Worm (Caenorhabditis elegans): ENCODE results near the gene ZC116.1.

The ZC116.1 gene

ce11 chrV:12583421-12583820 is 26.2 kb upstream of the ZC116.1 start:
- TF ChIP-seq ztf-4 (tag; optimal IDR thresholded peaks at IDR 0.05) (no peak), egl-5 (tag; optimal IDR thresholded peaks at IDR 0.05) (peak; percentile 23)

ce11 chrV:12584771-12585170 is 24.9 kb upstream of the ZC116.1 start:
- TF ChIP-seq nfya-1 (tag; optimal IDR thresholded peaks at IDR 0.05; ENCODE audit: insufficient read depth) (no peak), nhr-28 (tag; optimal IDR thresholded peaks at IDR 0.05) (no peak), nhr-237 (tag; optimal IDR thresholded peaks at IDR 0.05) (no peak), elt-3 (tag; optimal IDR thresholded peaks at IDR 0.05) (no peak), nhr-25 (tag; optimal IDR thresholded peaks at IDR 0.05) (no peak), ztf-4 (tag; optimal IDR thresholded peaks at IDR 0.05) (no peak), aly-2 (tag; optimal IDR thresholded peaks at IDR 0.05) (no peak), snpc-4 (tag; optimal IDR thresholded peaks at IDR 0.05) (no peak), jun-1 (tag; optimal IDR thresholded peaks at IDR 0.05) (no peak), nhr-23 (tag; optimal IDR thresholded peaks at IDR 0.05) (no peak), nhr-12 (tag; optimal IDR thresholded peaks at IDR 0.05) (no peak), elt-1 (tag; optimal IDR thresholded peaks at IDR 0.05) (no peak), sea-2 (GFP tag; optimal IDR thresholded peaks at IDR 0.05) (no peak), pqm-1 (tag; optimal IDR thresholded peaks at IDR 0.05) (no peak), fkh-10 (GFP tag; optimal IDR thresholded peaks at IDR 0.05) (no peak), fkh-2 (tag; optimal IDR thresholded peaks at IDR 0.05) (no peak), hmg-11 (tag; optimal IDR thresholded peaks at IDR 0.05) (no peak)

ce11 chrV:12586793-12587192 is 22.8 kb upstream of the ZC116.1 start:
- TF ChIP-seq snpc-4 (tag; optimal IDR thresholded peaks at IDR 0.05) (no peak), elt-2 (tag; optimal IDR thresholded peaks at IDR 0.05) (no peak), hmg-11 (tag; optimal IDR thresholded peaks at IDR 0.05) (no peak), ceh-82 (tag; optimal IDR thresholded peaks at IDR 0.05) (no peak), nhr-28 (tag; optimal IDR thresholded peaks at IDR 0.05) (no peak), mdl-1 (tag; optimal IDR thresholded peaks at IDR 0.05) (no peak)

ce11 chrV:12588030-12588429 is 21.6 kb upstream of the ZC116.1 start, which contains the start of gene C14C10.1:
Gene C14C10.1 (plus strand): TSS chrV:12588330.
- no peak for TF ChIP-seq nhr-28 (tag; optimal IDR thresholded peaks at IDR 0.05)
- TF ChIP-seq nhr-67 (tag; optimal IDR thresholded peaks at IDR 0.05): no peak
- TF ChIP-seq lsy-12 (tag; optimal IDR thresholded peaks at IDR 0.05): no peak
- TF ChIP-seq lin-39 (tag; optimal IDR thresholded peaks at IDR 0.05): no peak
- TF ChIP-seq unc-62 (GFP tag; optimal IDR thresholded peaks at IDR 0.05): no peak
- TF ChIP-seq hmg-11 (tag; optimal IDR thresholded peaks at IDR 0.05): no peak

ce11 chrV:12590601-12591000 is 19.0 kb upstream of the ZC116.1 start, which contains the start of gene ttr-43:
Gene ttr-43 (minus strand): TSS chrV:12590701.
- TF ChIP-seq nhr-12 (tag; optimal IDR thresholded peaks at IDR 0.05): no peak

- TF ChIP-seq ztf-4 (tag; optimal IDR thresholded peaks at IDR 0.05): no peak
Measured at ce11 chrV:12592379-12592778, 17.2 kb upstream of the ZC116.1 start, which contains the start of gene C14C10.2. Gene C14C10.2 (minus strand): TSS chrV:12592479.

- no peak for TF ChIP-seq nhr-28 (tag; optimal IDR thresholded peaks at IDR 0.05)
- no peak for TF ChIP-seq egl-27 (tag; optimal IDR thresholded peaks at IDR 0.05)
- TF ChIP-seq ztf-11 (tag; optimal IDR thresholded peaks at IDR 0.05): no peak
- TF ChIP-seq elt-1 (tag; optimal IDR thresholded peaks at IDR 0.05): no peak
- no peak for TF ChIP-seq ceh-9 (tag; optimal IDR thresholded peaks at IDR 0.05)
- no peak for TF ChIP-seq fkh-2 (tag; optimal IDR thresholded peaks at IDR 0.05)
- no peak for TF ChIP-seq lin-15B (tag; optimal IDR thresholded peaks at IDR 0.05)
- TF ChIP-seq aly-2 (tag; optimal IDR thresholded peaks at IDR 0.05): no peak
- no peak for TF ChIP-seq fkh-10 (GFP tag; optimal IDR thresholded peaks at IDR 0.05)
- no peak for TF ChIP-seq nfya-1 (tag; optimal IDR thresholded peaks at IDR 0.05; ENCODE audit: insufficient read depth)
- TF ChIP-seq R02D3.7 (tag; optimal IDR thresholded peaks at IDR 0.05): no peak
- no peak for TF ChIP-seq ceh-16 (tag; optimal IDR thresholded peaks at IDR 0.05)
- TF ChIP-seq ama-1 (optimal IDR thresholded peaks at IDR 0.05): no peak
- no peak for TF ChIP-seq nhr-237 (tag; optimal IDR thresholded peaks at IDR 0.05)
Measured at ce11 chrV:12596196-12596595, 13.4 kb upstream of the ZC116.1 start, which contains the start of gene mma-1. Gene mma-1 (minus strand): TSS chrV:12596296.
